Worm (Caenorhabditis elegans): ENCODE data around the gene oac-1.

ce11 chrV:19545026-19545425 lies 10.7 kb downstream of the oac-1 start:
- no peak for TF ChIP-seq dao-5 (tag; optimal IDR thresholded peaks at IDR 0.05)
- TF ChIP-seq him-1 (tag; optimal IDR thresholded peaks at IDR 0.05), result no peak
- no peak for TF ChIP-seq W03F9.2 (tag; optimal IDR thresholded peaks at IDR 0.05)
